Fruit fly (Drosophila melanogaster): Measurements from ENCODE around the gene CG13705.

dm6 chr3L:4854153-4854552 lies 42.5 kb upstream of the CG13705 start:
- TF ChIP-seq slou (GFP tag; optimal IDR thresholded peaks at IDR 0.05) (no peak), dysf (GFP tag; IDR thresholded peaks at IDR 0.05) (no peak), CG30431 (GFP tag; optimal IDR thresholded peaks at IDR 0.05) (no peak), crp (GFP tag; optimal IDR thresholded peaks at IDR 0.05) (no peak), trem (tag; optimal IDR thresholded peaks at IDR 0.05) (no peak), CG33557 (GFP tag; optimal IDR thresholded peaks at IDR 0.05) (no peak), gcm (GFP tag; optimal IDR thresholded peaks at IDR 0.05) (no peak), fd64A (GFP tag; optimal IDR thresholded peaks at IDR 0.05) (no peak), phol (tag; optimal IDR thresholded peaks at IDR 0.05) (no peak), pan (optimal IDR thresholded peaks at IDR 0.05) (no peak), pan (GFP tag; optimal IDR thresholded peaks at IDR 0.05 in 1 of 2, IDR thresholded peaks at IDR 0.05 in 1 of 2) (no peak), cg (GFP tag; optimal IDR thresholded peaks at IDR 0.05) (no peak), Hr78 (GFP tag; optimal IDR thresholded peaks at IDR 0.05) (no peak), mam (GFP tag; optimal IDR thresholded peaks at IDR 0.05) (no peak)
